Fruit fly (Drosophila melanogaster) Kc167 (cell line): ENCODE measurements around the gene CG32756.

Source experiments
- Myc ChIP-seq: fragments of >200 bp; optimal IDR thresholded peaks from 2 replicates; lab custom pipeline; 2017; ENCODE audit warnings: missing external identifiers
- Sin3A ChIP-seq: fragments of >200 bp; optimal IDR thresholded peaks from 2 replicates; lab custom pipeline; 2018; ENCODE audit warnings: missing external identifiers
- h ChIP-seq: fragments of >200 bp; optimal IDR thresholded peaks from 3 replicates; lab custom pipeline; 2018; ENCODE audit warnings: missing external identifiers

dm6 chrX:5924378-5924777 is 21.1 kb upstream of the CG32756 start:
- TF ChIP-seq Sin3A (lab: Kevin White, UChicago) (no peak), h (no peak), Myc (no peak)
